Worm (Caenorhabditis elegans) whole organism, L4 larva: ENCODE data around the gene C06E4.5.
A peak's percentile ranks its signal among the peaks of the same experiment; 100 is the strongest.

Source experiments
- D1046.2 ChIP-seq: fragments of 200-800 bp; sonication (Bioruptor generic); IDR thresholded peaks from 2 replicates; pipeline ENCODE4 v1.3.6; 2022; ENCODE audit warnings: missing genetic modification characterization, missing compliant biosample characterization
- F10B5.3 ChIP-seq: sonication (generic microtip); optimal IDR thresholded peaks from 2 replicates; lab custom pipeline; 2016; ENCODE audit warnings: mild to moderate bottlenecking, missing genetic modification characterization, missing compliant biosample characterization
- R02D3.7 ChIP-seq: fragments of 150-350 bp; sonication (generic microtip); optimal IDR thresholded peaks from 3 replicates; lab custom pipeline; 2014; ENCODE audit warnings: missing biosample characterization, missing genetic modification characterization
- T26A8.4 ChIP-seq: fragments of 200-800 bp; sonication (Bioruptor generic); IDR thresholded peaks from 2 replicates; pipeline ENCODE4 v1.3.6; 2022; ENCODE audit warnings: missing genetic modification characterization, missing compliant biosample characterization
- ZK337.2 ChIP-seq: fragments of 200-800 bp; sonication (Bioruptor generic); IDR thresholded peaks from 2 replicates; pipeline ENCODE4 v1.3.6; 2022; ENCODE audit warnings: missing genetic modification reagents, missing genetic modification characterization, missing compliant biosample characterization
- aha-1 ChIP-seq: fragments of 150-350 bp; peaks from one replicate; lab custom pipeline; 2014; ENCODE audit warnings: missing biosample characterization, missing genetic modification characterization
- cey-2 ChIP-seq: sonication (generic microtip); optimal IDR thresholded peaks from 3 replicates; lab custom pipeline; 2017; ENCODE audit warnings: missing genetic modification characterization, mild to moderate bottlenecking, missing compliant biosample characterization, antibody characterized with exemption, borderline replicate concordance; ENCODE audit not compliant: insufficient read depth
- daf-16 ChIP-seq, 3 experiments: sonication (generic microtip); optimal IDR thresholded peaks; 2 replicates each; lab custom pipeline; 2016 to 2017; ENCODE audit warnings: missing genetic modification characterization in 3 of 3, missing genetic modification reagents in 3 of 3, mild to moderate bottlenecking in 2 of 3, missing compliant biosample characterization in 2 of 3, missing biosample characterization in 1 of 3, moderate library complexity in 1 of 3
- dmd-8 ChIP-seq: fragments of 200-800 bp; sonication (Bioruptor generic); IDR thresholded peaks from 2 replicates; pipeline ENCODE4 v1.3.6; 2022; ENCODE audit warnings: missing genetic modification characterization, missing compliant biosample characterization
- fos-1 ChIP-seq: fragments of 150-350 bp; optimal IDR thresholded peaks from 2 replicates; lab custom pipeline; 2014; ENCODE audit warnings: missing biosample characterization, missing genetic modification characterization
- hlh-30 ChIP-seq: sonication (generic microtip); optimal IDR thresholded peaks from 2 replicates; lab custom pipeline; 2017; ENCODE audit warnings: antibody characterized with exemption, mild to moderate bottlenecking, missing genetic modification characterization, missing compliant biosample characterization; ENCODE audit not compliant: insufficient read depth
- hmg-1.1 ChIP-seq: fragments of 200-800 bp; sonication (Bioruptor generic); IDR thresholded peaks from 2 replicates; pipeline ENCODE4 v1.3.6; 2022; ENCODE audit warnings: missing genetic modification reagents, missing genetic modification characterization, missing compliant biosample characterization
- lsy-2 ChIP-seq, 2 experiments: fragments of 150-350 bp in 1 of 2; sonication (generic microtip) in 1 of 2; optimal IDR thresholded peaks; 2 replicates each; lab custom pipeline; 2014 to 2017; ENCODE audit warnings: missing biosample characterization in 2 of 2, missing genetic modification characterization in 2 of 2
- mdt-29 ChIP-seq: fragments of 200-800 bp; sonication (Bioruptor generic); IDR thresholded peaks from 2 replicates; pipeline ENCODE4 v1.3.6; 2022; ENCODE audit warnings: missing genetic modification reagents, missing genetic modification characterization, missing compliant biosample characterization
- mes-2 ChIP-seq: sonication (generic microtip); optimal IDR thresholded peaks from 2 replicates; lab custom pipeline; 2016; ENCODE audit warnings: missing genotype, mild to moderate bottlenecking, missing genetic modification characterization, missing compliant biosample characterization; ENCODE audit not compliant: poor library complexity, severe bottlenecking
- mxl-3 ChIP-seq: fragments of 200-800 bp; sonication (Bioruptor generic); optimal IDR thresholded peaks from 2 replicates; lab custom pipeline; 2018; ENCODE audit warnings: mild to moderate bottlenecking, missing genetic modification characterization, missing compliant biosample characterization
- nhr-10 ChIP-seq: fragments of 150-350 bp; optimal IDR thresholded peaks from 2 replicates; lab custom pipeline; 2014; ENCODE audit warnings: missing biosample characterization, missing genetic modification characterization
- pha-4 ChIP-seq, 2 experiments: fragments of 150-350 bp in 1 of 2; fragments of 200-800 bp in 1 of 2; sonication (Bioruptor generic) in 1 of 2; IDR thresholded peaks in 1 of 2; optimal IDR thresholded peaks in 1 of 2; 2 replicates each; pipeline versions ENCODE4 v1.3.6 to Lab custom; 2014 to 2022; ENCODE audit warnings: missing genetic modification characterization in 2 of 2, missing genetic modification reagents in 2 of 2, missing biosample characterization in 1 of 2, missing compliant biosample characterization in 1 of 2
- saeg-2 ChIP-seq: fragments of 200-800 bp; sonication (Bioruptor generic); IDR thresholded peaks from 2 replicates; pipeline ENCODE4 v1.3.6; 2022; ENCODE audit warnings: missing genetic modification reagents, missing genetic modification characterization, missing compliant biosample characterization
- sdz-12 ChIP-seq: fragments of 200-800 bp; sonication (Bioruptor generic); optimal IDR thresholded peaks from 2 replicates; lab custom pipeline; 2018; ENCODE audit warnings: mild to moderate bottlenecking, missing genetic modification characterization, missing compliant biosample characterization
- set-16 ChIP-seq: fragments of 200-800 bp; sonication (Bioruptor generic); IDR thresholded peaks from 2 replicates; pipeline ENCODE4 v1.3.6; 2022; ENCODE audit warnings: missing genetic modification reagents, missing genetic modification characterization, missing compliant biosample characterization
- snpc-4 ChIP-seq: fragments of 150-350 bp; optimal IDR thresholded peaks from 2 replicates; lab custom pipeline; 2014; ENCODE audit warnings: missing biosample characterization, missing genetic modification characterization
- zag-1 ChIP-seq: fragments of 150-350 bp; optimal IDR thresholded peaks from 2 replicates; lab custom pipeline; 2014; ENCODE audit warnings: missing biosample characterization, missing genetic modification characterization

Gene C06E4.5

DNA sequence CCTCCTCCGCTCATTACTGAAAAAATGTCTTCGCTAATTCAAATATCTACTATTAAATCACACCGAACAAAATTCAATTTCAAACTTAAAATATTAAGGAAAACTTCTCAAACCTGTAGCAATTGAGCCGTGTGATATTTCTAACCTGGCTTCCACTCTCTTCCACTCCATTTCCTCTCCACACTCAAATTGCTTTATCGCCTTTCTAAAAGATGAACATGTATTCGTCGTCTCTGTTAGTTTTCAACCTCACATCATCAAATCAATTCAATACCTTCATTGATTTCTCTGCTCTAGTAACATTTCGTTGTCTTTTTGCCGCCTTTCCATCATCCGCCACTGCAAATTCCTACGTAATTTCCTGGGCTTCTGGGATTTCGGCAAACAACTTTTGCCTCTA is 37.2 kb downstream of the C06E4.5 start, which contains the start of gene F42C5.4:
Gene F42C5.4 (minus strand): TSS at position 171 of the 400 bp plus-strand sequence.
- TF ChIP-seq aha-1 (tag; lab: Kevin White, UChicago) (peak; percentile 91), mdt-29 (GFP tag; lab: Robert Waterston, UW) (no peak)

DNA sequence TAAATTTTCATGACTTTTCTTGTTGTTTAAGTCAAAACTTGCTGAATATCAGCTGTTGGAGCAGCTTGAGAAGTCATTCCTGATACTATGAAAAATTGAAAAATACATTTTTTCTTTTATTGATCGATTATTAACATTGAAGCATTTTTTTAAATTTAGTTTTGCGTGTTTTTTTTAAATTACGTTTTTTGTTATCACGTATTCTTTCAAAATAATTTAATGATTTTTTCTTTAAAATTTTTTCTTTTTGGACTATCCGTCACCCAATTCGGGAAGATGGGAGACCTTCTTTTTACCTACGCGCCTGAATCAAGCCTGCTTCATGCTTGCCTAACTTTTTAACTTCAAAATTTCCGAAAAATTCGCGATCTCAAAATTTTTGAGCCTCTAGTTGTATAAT is 39.3 kb downstream of the C06E4.5 start, which contains the start of gene F42C5.5:
Gene F42C5.5 (minus strand): TSS at position 101 of the 400 bp plus-strand sequence.
- TF ChIP-seq lsy-2 (tag; optimal IDR thresholded peaks at IDR 0.05; lab: Kevin White, UChicago) = no peak
- TF ChIP-seq mxl-3 (GFP tag; lab: Kevin White, UChicago) = no peak
- no peak for TF ChIP-seq dmd-8 (GFP tag; lab: Robert Waterston, UW)
- no peak for TF ChIP-seq pha-4 (GFP tag; IDR thresholded peaks at IDR 0.05; lab: Robert Waterston, UW)
- no peak for TF ChIP-seq pha-4 (tag; optimal IDR thresholded peaks at IDR 0.05; lab: Kevin White, UChicago)

DNA sequence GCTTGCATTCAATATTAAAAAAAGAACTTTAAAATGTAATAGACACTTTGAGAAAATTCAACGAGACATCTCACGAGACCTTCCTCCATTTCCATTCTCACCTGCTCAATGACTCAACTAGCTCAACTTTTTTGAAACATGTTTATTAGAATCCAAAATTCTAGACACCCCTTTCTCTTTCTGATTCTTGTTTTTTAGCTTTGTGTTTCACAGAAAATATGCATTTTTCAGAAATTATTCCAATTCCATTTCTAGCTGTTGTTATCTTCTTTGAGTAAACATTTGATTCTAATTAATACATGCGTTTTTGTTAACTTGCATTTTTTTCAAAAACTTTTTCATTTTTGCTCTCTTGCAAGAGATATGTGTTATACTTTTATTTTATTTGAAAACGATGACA is 46.7 kb downstream of the C06E4.5 start:
- TF ChIP-seq saeg-2 (GFP tag; lab: Robert Waterston, UW) (no peak), fos-1 (tag; lab: Kevin White, UChicago) (no peak), F10B5.3 (tag; lab: Kevin White, UChicago) (no peak), daf-16 (GFP tag; optimal IDR thresholded peaks at IDR 0.05; lab: Kevin White, UChicago) (no peak), daf-16 (tag; optimal IDR thresholded peaks at IDR 0.05; lab: Kevin White, UChicago) (no peak), hmg-1.1 (GFP tag; lab: Robert Waterston, UW) (no peak)
- TF ChIP-seq, all 104 proteins: peak for 0

DNA sequence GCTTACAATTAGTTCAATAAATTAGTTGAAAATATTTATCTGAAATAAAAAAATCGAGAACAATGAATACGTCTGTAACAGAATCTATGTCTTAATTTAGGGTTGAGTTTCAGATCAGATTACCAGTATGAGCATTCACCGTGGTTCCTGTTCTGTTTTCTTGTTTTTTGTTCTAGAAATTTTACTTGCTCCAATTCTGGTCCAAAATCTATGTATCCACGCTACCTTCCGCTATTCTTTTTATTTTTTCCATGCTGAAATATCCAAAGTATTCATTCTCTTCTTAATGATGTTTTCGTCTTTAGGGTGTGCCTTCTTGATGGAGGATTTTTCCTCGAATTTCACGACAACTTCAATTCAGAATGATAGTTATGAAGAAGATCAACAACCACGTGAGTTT is 50.5 kb downstream of the C06E4.5 start, which contains the start of gene npr-27:
Gene npr-27 (plus strand): TSS at position 301 of the 400 bp plus-strand sequence.
- TF ChIP-seq snpc-4 (tag; lab: Kevin White, UChicago) = no peak
- TF ChIP-seq set-16 (GFP tag; lab: Robert Waterston, UW) = no peak
- TF ChIP-seq zag-1 (tag; lab: Kevin White, UChicago) = no peak
- no peak for TF ChIP-seq hlh-30 (tag; lab: Kevin White, UChicago)
- TF ChIP-seq D1046.2 (GFP tag; lab: Robert Waterston, UW) = no peak
- TF ChIP-seq ZK337.2 (GFP tag; lab: Robert Waterston, UW) = no peak
- no peak for TF ChIP-seq T26A8.4
- no peak for TF ChIP-seq mes-2 (tag; lab: Kevin White, UChicago)
- TF ChIP-seq nhr-10 (tag; lab: Kevin White, UChicago) = no peak
- no peak for TF ChIP-seq sdz-12 (GFP tag; lab: Kevin White, UChicago)
- no peak for TF ChIP-seq fos-1 (tag; lab: Kevin White, UChicago)
- TF ChIP-seq R02D3.7 (tag; lab: Kevin White, UChicago) = no peak
- TF ChIP-seq cey-2 (tag; lab: Kevin White, UChicago) = no peak
